Fruit fly (Drosophila melanogaster) whole organism, embryonic: ENCODE data around the gene Drsl1.
A peak's percentile ranks its signal among the peaks of the same experiment; 100 is the strongest.

ENCODE experiments used
- Blimp-1 ChIP-seq: fragments of 200-800 bp; sonication (Bioruptor generic); optimal IDR thresholded peaks from 3 replicates; lab custom pipeline; 2018; ENCODE audit warnings: missing biosample characterization, missing genetic modification characterization, mild to moderate bottlenecking, moderate library complexity, missing genetic modification reagents
- CG10431 ChIP-seq: fragments of 200-800 bp; sonication (Bioruptor generic); optimal IDR thresholded peaks from 3 replicates; lab custom pipeline; 2018; ENCODE audit warnings: missing biosample characterization, mild to moderate bottlenecking, missing genetic modification characterization
- CG11247 ChIP-seq: fragments of 200-800 bp; sonication (Bioruptor generic); IDR thresholded peaks from 2 replicates; pipeline ENCODE4 v1.3.6; 2022; ENCODE audit warnings: missing biosample characterization, missing genetic modification characterization
- CG11398 ChIP-seq: fragments of 200-800 bp; sonication (Bioruptor generic); optimal IDR thresholded peaks from 2 replicates; lab custom pipeline; 2016; ENCODE audit warnings: missing biosample characterization, missing genetic modification characterization
- CG12155 ChIP-seq: fragments of 200-800 bp; sonication (Bioruptor generic); optimal IDR thresholded peaks from 3 replicates; lab custom pipeline; 2016; ENCODE audit warnings: missing biosample characterization, missing genetic modification characterization
- CG12219 ChIP-seq: fragments of 200-800 bp; sonication (Bioruptor generic); optimal IDR thresholded peaks from 3 replicates; lab custom pipeline; 2018; ENCODE audit warnings: missing biosample characterization, mild to moderate bottlenecking, missing genetic modification characterization
- CG14667 ChIP-seq: fragments of 200-800 bp; sonication (Bioruptor generic); IDR thresholded peaks from 2 replicates; pipeline ENCODE4 v1.3.6; 2022; ENCODE audit warnings: missing biosample characterization, missing genetic modification characterization
- CG14965 ChIP-seq: fragments of 200-800 bp; sonication (Bioruptor generic); optimal IDR thresholded peaks from 2 replicates; lab custom pipeline; 2016; ENCODE audit warnings: missing biosample characterization, missing genetic modification characterization, borderline replicate concordance
- CG1603 ChIP-seq: fragments of 200-800 bp; sonication (Bioruptor generic); optimal IDR thresholded peaks from 2 replicates; lab custom pipeline; 2019; ENCODE audit warnings: missing biosample characterization, mild to moderate bottlenecking, missing genetic modification characterization, moderate library complexity
- CG16779 ChIP-seq: fragments of 200-800 bp; sonication (Bioruptor generic); IDR thresholded peaks from 2 replicates; pipeline ENCODE4 v1.3.6; 2022; ENCODE audit warnings: missing biosample characterization, missing genetic modification characterization
- CG16813 ChIP-seq: fragments of 200-800 bp; sonication (Bioruptor generic); IDR thresholded peaks from 3 replicates; pipeline ENCODE4 v1.3.6; 2022; ENCODE audit warnings: missing biosample characterization, missing genetic modification characterization; ENCODE audit not compliant: partially characterized antibody
- CG16863 ChIP-seq: fragments of 200-800 bp; sonication (Bioruptor generic); optimal IDR thresholded peaks from 3 replicates; lab custom pipeline; 2016; ENCODE audit warnings: missing biosample characterization, missing genetic modification characterization
- CG17802 ChIP-seq: fragments of 200-800 bp; sonication (Bioruptor generic); optimal IDR thresholded peaks from 2 replicates; lab custom pipeline; 2018; ENCODE audit warnings: missing biosample characterization, mild to moderate bottlenecking, missing genetic modification characterization, moderate library complexity
- CG3847 ChIP-seq: fragments of 200-800 bp; sonication (Bioruptor generic); IDR thresholded peaks from 2 replicates; pipeline ENCODE4 v1.3.6; 2022; ENCODE audit warnings: missing biosample characterization, missing genetic modification characterization
- CG4404 ChIP-seq: fragments of 200-800 bp; sonication (Bioruptor generic); IDR thresholded peaks from 2 replicates; pipeline ENCODE4 v1.3.6; 2022; ENCODE audit warnings: missing biosample characterization, missing genetic modification characterization
- CG6175 ChIP-seq: fragments of 200-800 bp; sonication (Bioruptor generic); IDR thresholded peaks from 3 replicates; pipeline ENCODE4 v1.3.6; 2022; ENCODE audit warnings: missing biosample characterization, missing genetic modification characterization
- CG7271 ChIP-seq: fragments of 200-800 bp; sonication (Bioruptor generic); optimal IDR thresholded peaks from 2 replicates; lab custom pipeline; 2018; ENCODE audit warnings: missing biosample characterization, mild to moderate bottlenecking, missing genetic modification characterization, moderate library complexity
- CG7839 ChIP-seq: fragments of 200-800 bp; sonication (Bioruptor generic); optimal IDR thresholded peaks from 3 replicates; lab custom pipeline; 2018; ENCODE audit warnings: missing biosample characterization, mild to moderate bottlenecking, missing genetic modification characterization, moderate library complexity
- CG7963 ChIP-seq: fragments of 200-800 bp; sonication (Bioruptor generic); IDR thresholded peaks from 3 replicates; pipeline ENCODE4 v1.3.6; 2022; ENCODE audit warnings: missing biosample characterization, missing genetic modification characterization; ENCODE audit not compliant: partially characterized antibody
- CG9817 ChIP-seq: fragments of 200-800 bp; sonication (Bioruptor generic); optimal IDR thresholded peaks from 2 replicates; lab custom pipeline; 2018; ENCODE audit warnings: missing biosample characterization, mild to moderate bottlenecking, missing genetic modification characterization, moderate library complexity
- D ChIP-seq, 2 experiments: fragments of 200-800 bp in 1 of 2; fragments of >200 bp in 1 of 2; sonication (Bioruptor generic) in 1 of 2; optimal IDR thresholded peaks; 2 replicates in 1 of 2; 3 replicates in 1 of 2; lab custom pipeline; 2017; ENCODE audit warnings: mild to moderate bottlenecking in 1 of 2, missing biosample characterization in 1 of 2, missing genetic modification characterization in 1 of 2, missing genetic modification reagents in 1 of 2
- Dip3 ChIP-seq: fragments of 200-800 bp; sonication (Bioruptor generic); optimal IDR thresholded peaks from 3 replicates; lab custom pipeline; 2016; ENCODE audit warnings: missing biosample characterization, missing genetic modification characterization
- Dp ChIP-seq: fragments of 200-800 bp; sonication (Bioruptor generic); optimal IDR thresholded peaks from 2 replicates; lab custom pipeline; 2018; ENCODE audit warnings: missing biosample characterization, mild to moderate bottlenecking, missing genetic modification characterization, moderate library complexity
- Fer1 ChIP-seq: fragments of 200-800 bp; sonication (Bioruptor generic); optimal IDR thresholded peaks from 2 replicates; lab custom pipeline; 2017; ENCODE audit warnings: missing biosample characterization, mild to moderate bottlenecking, missing genetic modification characterization
- GATAe ChIP-seq: fragments of 200-800 bp; sonication (Bioruptor generic); conservative IDR thresholded peaks from 2 replicates; pipeline ENCODE4 v1.3.6; 2022; ENCODE audit warnings: missing biosample characterization, missing genetic modification characterization
- Gsc ChIP-seq: fragments of 200-800 bp; sonication (Bioruptor generic); IDR thresholded peaks from 2 replicates; pipeline ENCODE4 v1.3.6; 2022; ENCODE audit warnings: missing biosample characterization, missing genetic modification characterization
- Hr78 ChIP-seq, 2 experiments: fragments of 200-800 bp in 1 of 2; fragments of >200 bp in 1 of 2; sonication (Bioruptor generic) in 1 of 2; optimal IDR thresholded peaks; 2 replicates each; lab custom pipeline; 2017 to 2019; ENCODE audit warnings: missing biosample characterization in 2 of 2, missing genetic modification characterization in 2 of 2, mild to moderate bottlenecking in 1 of 2, moderate library complexity in 1 of 2
- NC2α ChIP-seq: fragments of 200-800 bp; sonication (Bioruptor generic); optimal IDR thresholded peaks from 2 replicates; lab custom pipeline; 2016; ENCODE audit warnings: missing biosample characterization, missing genetic modification characterization
- Optix ChIP-seq: fragments of 200-800 bp; sonication (Bioruptor generic); IDR thresholded peaks from 3 replicates; pipeline ENCODE4 v1.3.6; 2022; ENCODE audit warnings: missing biosample characterization, missing genetic modification characterization
- Ravus ChIP-seq: fragments of 200-800 bp; sonication (Bioruptor generic); IDR thresholded peaks from 2 replicates; pipeline ENCODE4 v1.3.6; 2022; ENCODE audit warnings: missing biosample characterization, missing genetic modification characterization
- Tbp ChIP-seq: fragments of >200 bp; optimal IDR thresholded peaks from 2 replicates; lab custom pipeline; 2018; ENCODE audit warnings: missing biosample characterization, missing genetic modification characterization
- Usf ChIP-seq: fragments of 200-800 bp; sonication (Bioruptor generic); optimal IDR thresholded peaks from 2 replicates; lab custom pipeline; 2017; ENCODE audit warnings: missing genotype, missing biosample characterization, missing genetic modification characterization
- Xrp1 ChIP-seq: fragments of 200-800 bp; sonication (Bioruptor generic); IDR thresholded peaks from 2 replicates; pipeline ENCODE4 v1.3.6; 2022; ENCODE audit warnings: missing biosample characterization, missing genetic modification characterization
- abd-A ChIP-seq: fragments of 200-800 bp; sonication (Bioruptor generic); optimal IDR thresholded peaks from 3 replicates; lab custom pipeline; 2019; ENCODE audit warnings: missing biosample characterization, mild to moderate bottlenecking, missing genetic modification characterization, moderate library complexity
- ac ChIP-seq: fragments of 200-800 bp; sonication (Bioruptor generic); optimal IDR thresholded peaks from 3 replicates; lab custom pipeline; 2017; ENCODE audit warnings: missing biosample characterization, mild to moderate bottlenecking, missing genetic modification characterization
- cad ChIP-seq: fragments of >200 bp; optimal IDR thresholded peaks from 2 replicates; lab custom pipeline; 2017; ENCODE audit warnings: missing biosample characterization, missing genetic modification characterization
- cato ChIP-seq: fragments of 200-800 bp; sonication (Bioruptor generic); optimal IDR thresholded peaks from 2 replicates; lab custom pipeline; 2016; ENCODE audit warnings: missing biosample characterization, missing genetic modification characterization, borderline replicate concordance
- crc ChIP-seq: fragments of 200-800 bp; sonication (Bioruptor generic); optimal IDR thresholded peaks from 2 replicates; lab custom pipeline; 2016; ENCODE audit warnings: missing biosample characterization, missing genetic modification characterization
- ems ChIP-seq: fragments of 200-800 bp; sonication (Bioruptor generic); optimal IDR thresholded peaks from 3 replicates; lab custom pipeline; 2016; ENCODE audit warnings: missing biosample characterization, missing genetic modification characterization
- gcm ChIP-seq: fragments of 200-800 bp; sonication (Bioruptor generic); optimal IDR thresholded peaks from 2 replicates; lab custom pipeline; 2019; ENCODE audit warnings: missing biosample characterization, mild to moderate bottlenecking, missing genetic modification characterization, moderate library complexity
- insv ChIP-seq, 2 experiments: fragments of 200-800 bp; sonication (Bioruptor generic); optimal IDR thresholded peaks; 3 replicates each; lab custom pipeline; 2016 to 2018; ENCODE audit warnings: missing biosample characterization in 2 of 2, missing genetic modification characterization in 2 of 2
- kni ChIP-seq: fragments of 200-800 bp; sonication (Bioruptor generic); optimal IDR thresholded peaks from 3 replicates; lab custom pipeline; 2017; ENCODE audit warnings: mild to moderate bottlenecking, missing biosample characterization, missing genetic modification reagents, missing genetic modification characterization
- mld ChIP-seq: fragments of 200-800 bp; sonication (Bioruptor generic); IDR thresholded peaks from 3 replicates; pipeline ENCODE4 v1.3.6; 2022; ENCODE audit warnings: missing biosample characterization, missing genetic modification characterization; ENCODE audit not compliant: partially characterized antibody
- run ChIP-seq: fragments of 200-800 bp; sonication (Bioruptor generic); optimal IDR thresholded peaks from 3 replicates; lab custom pipeline; 2018; ENCODE audit warnings: missing biosample characterization, mild to moderate bottlenecking, missing genetic modification characterization
- salm ChIP-seq: fragments of 200-800 bp; sonication (Bioruptor generic); optimal IDR thresholded peaks from 2 replicates; lab custom pipeline; 2018; ENCODE audit warnings: missing biosample characterization, mild to moderate bottlenecking, missing genetic modification characterization
- tgo ChIP-seq: fragments of 200-800 bp; sonication (Bioruptor generic); IDR thresholded peaks from 3 replicates; pipeline ENCODE4 v1.3.6; 2022; ENCODE audit warnings: missing biosample characterization, missing genetic modification characterization
- zen ChIP-seq: fragments of 200-800 bp; sonication (Bioruptor generic); optimal IDR thresholded peaks from 3 replicates; lab custom pipeline; 2018; ENCODE audit warnings: missing biosample characterization, mild to moderate bottlenecking, missing genetic modification characterization, moderate library complexity

Drsl1 gene

DNA sequence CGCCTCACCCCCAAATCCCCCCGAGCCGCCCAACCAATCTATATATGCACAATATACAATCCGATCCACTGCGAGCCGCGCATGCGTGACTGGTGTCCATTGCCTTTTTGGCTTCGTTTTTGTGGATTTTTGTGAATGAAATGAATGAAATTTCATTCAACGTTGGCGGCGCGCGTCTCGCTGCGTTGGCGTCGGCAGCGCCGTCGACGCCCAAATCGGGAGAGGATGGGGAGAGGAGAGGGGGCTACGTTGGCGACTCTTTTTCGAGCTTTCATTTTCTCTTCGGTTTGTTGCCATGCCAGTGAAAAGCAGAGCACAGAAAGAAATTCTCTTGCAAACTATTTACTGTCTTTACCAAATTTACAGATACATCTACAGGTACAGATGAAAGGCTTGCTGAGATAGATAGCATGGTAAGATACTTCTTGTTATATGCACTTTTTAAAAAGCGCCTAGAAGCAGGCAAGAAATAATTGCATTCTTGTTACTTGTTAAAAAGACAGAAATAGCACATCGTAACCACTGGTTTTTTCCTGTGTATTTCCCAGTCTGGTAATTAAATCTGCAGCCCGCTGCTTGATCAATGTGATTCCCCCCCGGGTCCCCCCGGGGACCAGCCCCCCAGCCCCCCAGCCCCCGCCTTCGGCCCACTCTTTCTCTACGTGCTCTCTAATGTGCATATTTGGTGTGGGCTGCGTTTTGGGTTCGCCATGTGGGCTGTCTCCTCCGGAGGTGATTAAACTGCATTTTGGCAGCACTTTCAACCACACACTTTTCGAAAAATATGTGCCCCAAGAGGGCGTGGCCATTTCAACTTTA lies 44.8 kb upstream of the Drsl1 start:
- no peak for TF ChIP-seq run
- no peak for TF ChIP-seq mld (GFP tag; lab: Robert Waterston, UW)
- peak; percentile 39 for TF ChIP-seq CG1603 (tag; lab: Kevin White, UChicago)
- peak; percentile 27 for TF ChIP-seq CG17802
- no peak for TF ChIP-seq CG14965 (GFP tag; lab: Kevin White, UChicago)
- no peak for TF ChIP-seq Gsc (GFP tag; lab: Robert Waterston, UW)
- peak; percentile 31 for TF ChIP-seq CG16863 (GFP tag; lab: Kevin White, UChicago)
- no peak for TF ChIP-seq abd-A (tag; lab: Kevin White, UChicago)
- no peak for TF ChIP-seq cato
- no peak for TF ChIP-seq CG4404 (GFP tag; lab: Robert Waterston, UW)
- TF ChIP-seq CG3847 (GFP tag; lab: Robert Waterston, UW), result no peak
- no peak for TF ChIP-seq CG11398 (GFP tag; lab: Kevin White, UChicago)
- no peak for TF ChIP-seq CG14667
- TF ChIP-seq insv (GFP tag; optimal IDR thresholded peaks at IDR 0.05; lab: Kevin White, UChicago), result no peak
- TF ChIP-seq Blimp-1 (GFP tag; lab: Kevin White, UChicago), result peak; percentile 86
- TF ChIP-seq CG7839 (tag; lab: Kevin White, UChicago), result peak; percentile 56
- TF ChIP-seq GATAe (GFP tag; lab: Robert Waterston, UW), result no peak
- no peak for TF ChIP-seq CG16779 (GFP tag; lab: Robert Waterston, UW)
- TF ChIP-seq Fer1 (GFP tag; lab: Kevin White, UChicago), result no peak
- TF ChIP-seq CG7963, result no peak
- TF ChIP-seq Xrp1 (GFP tag; lab: Robert Waterston, UW), result peak; percentile 54; the same call in 1 of the 2 replicates
- TF ChIP-seq CG11247 (GFP tag; lab: Robert Waterston, UW), result no peak
- peak; percentile 78 for TF ChIP-seq kni (GFP tag; lab: Kevin White, UChicago)
- TF ChIP-seq crc (GFP tag; lab: Kevin White, UChicago), result no peak
- no peak for TF ChIP-seq CG7271
- TF ChIP-seq gcm (GFP tag; lab: Kevin White, UChicago), result peak; percentile 14
- TF ChIP-seq Hr78 (GFP tag; optimal IDR thresholded peaks at IDR 0.05; lab: Kevin White, UChicago), result peak in 1 of 2 experiments; percentile 41
- TF ChIP-seq ac (GFP tag; lab: Kevin White, UChicago), result no peak
- no peak for TF ChIP-seq cad (GFP tag; lab: Kevin White, UChicago)
- TF ChIP-seq Dp (GFP tag; lab: Kevin White, UChicago), result no peak
- TF ChIP-seq Tbp (GFP tag; lab: Kevin White, UChicago), result no peak
- no peak for TF ChIP-seq CG12155
- TF ChIP-seq CG10431, result no peak
- TF ChIP-seq Ravus (GFP tag; lab: Robert Waterston, UW), result no peak
- no peak for TF ChIP-seq CG16813 (GFP tag; lab: Robert Waterston, UW)
- peak; percentile 4 for TF ChIP-seq zen (tag; lab: Kevin White, UChicago)
- no peak for TF ChIP-seq salm (tag; lab: Kevin White, UChicago)
- TF ChIP-seq Optix (GFP tag; lab: Robert Waterston, UW), result peak; percentile 52; the same call in 1 of the 3 replicates
- TF ChIP-seq NC2α (GFP tag; lab: Kevin White, UChicago), result no peak
- no peak for TF ChIP-seq ems (GFP tag; lab: Kevin White, UChicago)
- TF ChIP-seq CG9817, result no peak
- TF ChIP-seq D (optimal IDR thresholded peaks at IDR 0.05; lab: Kevin White, UChicago), result no peak
- peak; percentile 30 for TF ChIP-seq D (GFP tag; optimal IDR thresholded peaks at IDR 0.05; lab: Kevin White, UChicago)
- TF ChIP-seq CG12219 (GFP tag; lab: Kevin White, UChicago), result peak; percentile 12
- no peak for TF ChIP-seq Usf
- TF ChIP-seq tgo, result peak; percentile 45; the same call in 2 of the 3 replicates
- TF ChIP-seq CG6175 (GFP tag; lab: Robert Waterston, UW), result no peak
- TF ChIP-seq Dip3 (GFP tag; lab: Kevin White, UChicago), result no peak
